Fruit fly (Drosophila melanogaster) whole organism, embryonic: ENCODE results near the gene CG5509.

Experiments used
- CG1024 ChIP-seq: fragments of 200-800 bp; sonication (Bioruptor generic); IDR thresholded peaks from 2 replicates; pipeline ENCODE4 v1.3.6; 2022; ENCODE audit warnings: missing biosample characterization, missing genetic modification characterization
- CG12155 ChIP-seq: fragments of 200-800 bp; sonication (Bioruptor generic); optimal IDR thresholded peaks from 3 replicates; lab custom pipeline; 2016; ENCODE audit warnings: missing biosample characterization, missing genetic modification characterization
- CG1233 ChIP-seq: fragments of 200-800 bp; sonication (Bioruptor generic); optimal IDR thresholded peaks from 4 replicates; lab custom pipeline; 2018; ENCODE audit warnings: missing biosample characterization, mild to moderate bottlenecking, missing genetic modification characterization
- CG12391 ChIP-seq: fragments of 200-800 bp; sonication (Bioruptor generic); optimal IDR thresholded peaks from 3 replicates; lab custom pipeline; 2018; ENCODE audit warnings: missing biosample characterization, mild to moderate bottlenecking, missing genetic modification characterization, moderate library complexity
- CG13894 ChIP-seq: fragments of 200-800 bp; sonication (Bioruptor generic); optimal IDR thresholded peaks from 3 replicates; lab custom pipeline; 2018; ENCODE audit warnings: missing biosample characterization, mild to moderate bottlenecking, missing genetic modification characterization, moderate library complexity
- CG14860 ChIP-seq: fragments of 200-800 bp; sonication (Bioruptor generic); IDR thresholded peaks from 3 replicates; pipeline ENCODE4 v1.3.6; 2022; ENCODE audit warnings: missing biosample characterization, missing genetic modification characterization; ENCODE audit not compliant: partially characterized antibody
- CG14965 ChIP-seq: fragments of 200-800 bp; sonication (Bioruptor generic); optimal IDR thresholded peaks from 2 replicates; lab custom pipeline; 2016; ENCODE audit warnings: missing biosample characterization, missing genetic modification characterization, borderline replicate concordance
- CG15011 ChIP-seq: fragments of 200-800 bp; sonication (Bioruptor generic); optimal IDR thresholded peaks from 3 replicates; lab custom pipeline; 2018; ENCODE audit warnings: missing biosample characterization, mild to moderate bottlenecking, missing genetic modification characterization
- CG15479 ChIP-seq: fragments of 200-800 bp; sonication (Bioruptor generic); optimal IDR thresholded peaks from 3 replicates; lab custom pipeline; 2019; ENCODE audit warnings: missing biosample characterization, mild to moderate bottlenecking, missing genetic modification characterization, moderate library complexity
- CG1602 ChIP-seq: fragments of 200-800 bp; sonication (Bioruptor generic); optimal IDR thresholded peaks from 3 replicates; lab custom pipeline; 2016; ENCODE audit warnings: missing biosample characterization, missing genetic modification characterization
- CG16813 ChIP-seq: fragments of 200-800 bp; sonication (Bioruptor generic); IDR thresholded peaks from 3 replicates; pipeline ENCODE4 v1.3.6; 2022; ENCODE audit warnings: missing biosample characterization, missing genetic modification characterization; ENCODE audit not compliant: partially characterized antibody
- CG17612 ChIP-seq: fragments of 200-800 bp; sonication (Bioruptor generic); IDR thresholded peaks from 2 replicates; pipeline ENCODE4 v1.3.6; 2022; ENCODE audit warnings: missing biosample characterization, missing genetic modification characterization
- CG18476 ChIP-seq: fragments of 200-800 bp; sonication (Bioruptor generic); optimal IDR thresholded peaks from 2 replicates; lab custom pipeline; 2016; ENCODE audit warnings: missing biosample characterization, mild to moderate bottlenecking, missing genetic modification characterization
- CG18764 ChIP-seq: fragments of 200-800 bp; sonication (Bioruptor generic); optimal IDR thresholded peaks from 3 replicates; lab custom pipeline; 2016; ENCODE audit warnings: missing biosample characterization, missing genetic modification characterization
- CG2199 ChIP-seq: fragments of 200-800 bp; sonication (Bioruptor generic); IDR thresholded peaks from 3 replicates; pipeline ENCODE4 v1.3.6; 2022; ENCODE audit warnings: missing biosample characterization, missing genetic modification characterization
- CG8924 ChIP-seq: fragments of 200-800 bp; optimal IDR thresholded peaks from 3 replicates; lab custom pipeline; 2019; ENCODE audit warnings: missing biosample characterization, mild to moderate bottlenecking, missing genetic modification characterization, moderate library complexity
- CG9609 ChIP-seq: fragments of 200-800 bp; sonication (Bioruptor generic); optimal IDR thresholded peaks from 3 replicates; lab custom pipeline; 2016; ENCODE audit warnings: missing biosample characterization, missing genetic modification characterization
- CG9797 ChIP-seq: fragments of 200-800 bp; sonication (Bioruptor generic); optimal IDR thresholded peaks from 3 replicates; lab custom pipeline; 2018; ENCODE audit warnings: missing biosample characterization, mild to moderate bottlenecking, missing genetic modification characterization
- Dbx ChIP-seq: fragments of 200-800 bp; sonication (Bioruptor generic); IDR thresholded peaks from 3 replicates; pipeline ENCODE4 v1.3.6; 2022; ENCODE audit warnings: missing biosample characterization, missing genetic modification characterization
- Doc3 ChIP-seq: fragments of 200-800 bp; sonication (Bioruptor generic); IDR thresholded peaks from 3 replicates; pipeline ENCODE4 v1.3.6; 2022; ENCODE audit warnings: missing biosample characterization, missing genetic modification characterization; ENCODE audit not compliant: partially characterized antibody
- Elba2 ChIP-seq: fragments of 200-800 bp; sonication (Bioruptor generic); optimal IDR thresholded peaks from 3 replicates; lab custom pipeline; 2016; ENCODE audit warnings: missing biosample characterization, missing genetic modification characterization
- Fer2 ChIP-seq: fragments of 200-800 bp; sonication (Bioruptor generic); optimal IDR thresholded peaks from 2 replicates; lab custom pipeline; 2018; ENCODE audit warnings: missing biosample characterization, mild to moderate bottlenecking, missing genetic modification characterization, moderate library complexity
- Side ChIP-seq: fragments of 200-800 bp; sonication (Bioruptor generic); optimal IDR thresholded peaks from 2 replicates; lab custom pipeline; 2016; ENCODE audit warnings: missing biosample characterization, missing genetic modification characterization
- Sin3A ChIP-seq: fragments of >200 bp; optimal IDR thresholded peaks from 2 replicates; lab custom pipeline; 2018
- Sox100B ChIP-seq: fragments of 200-800 bp; sonication (Bioruptor generic); optimal IDR thresholded peaks from 3 replicates; lab custom pipeline; 2018; ENCODE audit warnings: missing biosample characterization, mild to moderate bottlenecking, missing genetic modification characterization
- Tbp ChIP-seq: fragments of >200 bp; optimal IDR thresholded peaks from 2 replicates; lab custom pipeline; 2018; ENCODE audit warnings: missing biosample characterization, missing genetic modification characterization
- Vsx1 ChIP-seq: fragments of 200-800 bp; sonication (Bioruptor generic); optimal IDR thresholded peaks from 2 replicates; lab custom pipeline; 2017; ENCODE audit warnings: missing biosample characterization, mild to moderate bottlenecking, missing genetic modification characterization, missing genetic modification reagents
- amos ChIP-seq: fragments of 200-800 bp; sonication (Bioruptor generic); IDR thresholded peaks from 2 replicates; pipeline ENCODE4 v1.3.6; 2022; ENCODE audit warnings: missing biosample characterization, missing genetic modification characterization; ENCODE audit not compliant: partially characterized antibody
- ara ChIP-seq: fragments of 200-800 bp; sonication (Bioruptor generic); IDR thresholded peaks from 2 replicates; pipeline ENCODE4 v1.3.6; 2022; ENCODE audit warnings: missing biosample characterization, missing genetic modification characterization
- bcd ChIP-seq: fragments of 200-800 bp; sonication (Bioruptor generic); optimal IDR thresholded peaks from 2 replicates; lab custom pipeline; 2017; ENCODE audit warnings: missing biosample characterization, mild to moderate bottlenecking, missing genetic modification characterization
- bigmax ChIP-seq: fragments of 200-800 bp; sonication (Bioruptor generic); optimal IDR thresholded peaks from 2 replicates; lab custom pipeline; 2018; ENCODE audit warnings: missing biosample characterization, mild to moderate bottlenecking, missing genetic modification characterization
- chif ChIP-seq, 2 experiments: fragments of 200-800 bp; sonication (Bioruptor generic); optimal IDR thresholded peaks; 3 replicates each; lab custom pipeline; 2016; ENCODE audit warnings: missing biosample characterization in 2 of 2, missing genetic modification characterization in 2 of 2
- dpn ChIP-seq, 2 experiments: fragments of 200-800 bp; sonication (Bioruptor generic); optimal IDR thresholded peaks; 3 replicates each; lab custom pipeline; 2016; ENCODE audit warnings: missing biosample characterization in 2 of 2, missing genetic modification characterization in 2 of 2
- ems ChIP-seq: fragments of 200-800 bp; sonication (Bioruptor generic); optimal IDR thresholded peaks from 3 replicates; lab custom pipeline; 2016; ENCODE audit warnings: missing biosample characterization, missing genetic modification characterization
- esg ChIP-seq: fragments of 200-800 bp; sonication (Bioruptor generic); conservative IDR thresholded peaks from 2 replicates; pipeline ENCODE4 v1.3.6; 2022; ENCODE audit warnings: missing biosample characterization, missing genetic modification characterization
- eyg ChIP-seq: fragments of 200-800 bp; sonication (Bioruptor generic); optimal IDR thresholded peaks from 3 replicates; lab custom pipeline; 2016; ENCODE audit warnings: missing biosample characterization, missing genetic modification characterization
- gce ChIP-seq: fragments of 200-800 bp; sonication (Bioruptor generic); IDR thresholded peaks from 3 replicates; pipeline ENCODE4 v1.3.6; 2022; ENCODE audit warnings: missing biosample characterization, missing genetic modification characterization
- gcm ChIP-seq: fragments of 200-800 bp; sonication (Bioruptor generic); optimal IDR thresholded peaks from 2 replicates; lab custom pipeline; 2019; ENCODE audit warnings: missing biosample characterization, mild to moderate bottlenecking, missing genetic modification characterization, moderate library complexity
- ind ChIP-seq: fragments of 200-800 bp; sonication (Bioruptor generic); optimal IDR thresholded peaks from 3 replicates; lab custom pipeline; 2016; ENCODE audit warnings: missing biosample characterization, missing genetic modification characterization
- jumu ChIP-seq: fragments of 200-800 bp; sonication (Bioruptor generic); optimal IDR thresholded peaks from 3 replicates; lab custom pipeline; 2016; ENCODE audit warnings: missing biosample characterization, missing genetic modification characterization
- klu ChIP-seq: fragments of 200-800 bp; sonication (Bioruptor generic); IDR thresholded peaks from 2 replicates; pipeline ENCODE4 v1.3.6; 2022; ENCODE audit warnings: missing biosample characterization, missing genetic modification characterization
- lola ChIP-seq, 3 experiments: fragments of >200 bp in 2 of 3; fragments of 200-800 bp in 1 of 3; sonication (Bioruptor generic) in 1 of 3; optimal IDR thresholded peaks; 2 replicates each; lab custom pipeline; 2017 to 2019; ENCODE audit warnings: missing biosample characterization in 3 of 3, missing genetic modification characterization in 3 of 3, mild to moderate bottlenecking in 1 of 3, moderate library complexity in 1 of 3
- mld ChIP-seq: fragments of 200-800 bp; sonication (Bioruptor generic); IDR thresholded peaks from 3 replicates; pipeline ENCODE4 v1.3.6; 2022; ENCODE audit warnings: missing biosample characterization, missing genetic modification characterization; ENCODE audit not compliant: partially characterized antibody
- p53 ChIP-seq: fragments of 200-800 bp; sonication (Bioruptor generic); optimal IDR thresholded peaks from 2 replicates; lab custom pipeline; 2016; ENCODE audit warnings: missing biosample characterization, missing genetic modification characterization
- pfk ChIP-seq: fragments of 200-800 bp; sonication (Bioruptor generic); optimal IDR thresholded peaks from 2 replicates; lab custom pipeline; 2018; ENCODE audit warnings: missing biosample characterization, mild to moderate bottlenecking, missing genetic modification characterization, moderate library complexity
- pum ChIP-seq: fragments of 200-800 bp; sonication (Bioruptor generic); optimal IDR thresholded peaks from 2 replicates; lab custom pipeline; 2016; ENCODE audit warnings: missing biosample characterization, missing genetic modification characterization
- ranshi ChIP-seq: fragments of 200-800 bp; sonication (Bioruptor generic); IDR thresholded peaks from 2 replicates; pipeline ENCODE4 v1.3.6; 2022; ENCODE audit warnings: missing biosample characterization, missing genetic modification characterization
- sd ChIP-seq: fragments of 200-800 bp; sonication (Bioruptor generic); optimal IDR thresholded peaks from 3 replicates; lab custom pipeline; 2018; ENCODE audit warnings: missing biosample characterization, mild to moderate bottlenecking, missing genetic modification characterization, moderate library complexity
- sr ChIP-seq: fragments of 200-800 bp; sonication (Bioruptor generic); IDR thresholded peaks from 3 replicates; pipeline ENCODE4 v1.3.6; 2022; ENCODE audit warnings: missing biosample characterization, missing genetic modification characterization

CG5509 gene

dm6 chr3R:12425510-12426309, 26.6 kb upstream of the CG5509 start, which contains the start of gene Pp1-87B (continued):
- TF ChIP-seq gce (GFP tag; lab: Robert Waterston, UW) (no peak), bigmax (GFP tag; lab: Kevin White, UChicago) (no peak), CG1602 (no peak), lola (GFP tag; optimal IDR thresholded peaks at IDR 0.05; lab: Kevin White, UChicago) (peak in 1 of 3 experiments; percentile 28), mld (no peak), CG18764 (GFP tag; lab: Kevin White, UChicago) (no peak), sr (no peak), gcm (no peak), klu (no peak), CG16813 (GFP tag; lab: Robert Waterston, UW) (peak; percentile 55; the same call in 1 of the 3 replicates), CG2199 (GFP tag; lab: Robert Waterston, UW) (no peak), CG17612 (no peak), pfk (GFP tag; lab: Kevin White, UChicago) (no peak), Doc3 (GFP tag; lab: Robert Waterston, UW) (no peak), CG12155 (no peak), Dbx (no peak), CG1024 (no peak), dpn (GFP tag; optimal IDR thresholded peaks at IDR 0.05; lab: Kevin White, UChicago) (peak in 1 of 2 experiments; percentile 11), CG13894 (tag; lab: Kevin White, UChicago) (no peak), CG9797 (GFP tag; lab: Kevin White, UChicago) (peak; percentile 49), Sin3A (lab: Kevin White, UChicago) (peak; percentile 100), ara (GFP tag; lab: Robert Waterston, UW) (no peak), CG15479 (GFP tag; lab: Kevin White, UChicago) (no peak), eyg (GFP tag; lab: Kevin White, UChicago) (no peak), CG14860 (GFP tag; lab: Robert Waterston, UW) (no peak), bcd (GFP tag; lab: Kevin White, UChicago) (peak; percentile 15), sd (no peak), CG8924 (tag; lab: Kevin White, UChicago) (peak; percentile 43), amos (GFP tag; lab: Robert Waterston, UW) (peak; percentile 25; the same call in 1 of the 2 replicates), ems (GFP tag; lab: Kevin White, UChicago) (no peak), CG18476 (GFP tag; lab: Kevin White, UChicago) (no peak), Tbp (GFP tag; lab: Kevin White, UChicago) (peak; percentile 21), CG9609 (GFP tag; lab: Kevin White, UChicago) (peak; percentile 30), CG14965 (GFP tag; lab: Kevin White, UChicago) (no peak), CG1233 (GFP tag; lab: Kevin White, UChicago) (no peak), Elba2 (GFP tag; lab: Kevin White, UChicago) (peak; percentile 98), Fer2 (tag; lab: Kevin White, UChicago) (no peak), pum (GFP tag; lab: Kevin White, UChicago) (peak; percentile 37), Vsx1 (GFP tag; lab: Kevin White, UChicago) (no peak), jumu (GFP tag; lab: Kevin White, UChicago) (peak; percentile 76), esg (GFP tag; lab: Robert Waterston, UW) (no peak), ind (no peak), ranshi (GFP tag; lab: Robert Waterston, UW) (no peak), chif (GFP tag; optimal IDR thresholded peaks at IDR 0.05; lab: Kevin White, UChicago) (peak in 1 of 2 experiments; percentile 1), Side (peak; percentile 32), p53 (GFP tag; lab: Kevin White, UChicago) (peak; percentile 14), CG15011 (no peak), Sox100B (GFP tag; lab: Kevin White, UChicago) (no peak), CG12391 (tag; lab: Kevin White, UChicago) (peak; percentile 20)
